Worm (Caenorhabditis elegans) whole organism, L4/young adult: ENCODE results near the gene W06F12.3.

ENCODE experiments used
- W03F9.2 ChIP-seq: fragments of 150-350 bp; optimal IDR thresholded peaks from 2 replicates; lab custom pipeline; 2014; ENCODE audit warnings: missing biosample characterization, missing genetic modification characterization
- dao-5 ChIP-seq: sonication (generic microtip); optimal IDR thresholded peaks from 2 replicates; lab custom pipeline; 2016; ENCODE audit warnings: missing genotype, missing genetic modification characterization, moderate library complexity, missing compliant biosample characterization
- him-1 ChIP-seq: sonication (generic microtip); optimal IDR thresholded peaks from 2 replicates; lab custom pipeline; 2016; ENCODE audit warnings: missing genotype, missing genetic modification reagents, missing genetic modification characterization, missing compliant biosample characterization

DNA sequence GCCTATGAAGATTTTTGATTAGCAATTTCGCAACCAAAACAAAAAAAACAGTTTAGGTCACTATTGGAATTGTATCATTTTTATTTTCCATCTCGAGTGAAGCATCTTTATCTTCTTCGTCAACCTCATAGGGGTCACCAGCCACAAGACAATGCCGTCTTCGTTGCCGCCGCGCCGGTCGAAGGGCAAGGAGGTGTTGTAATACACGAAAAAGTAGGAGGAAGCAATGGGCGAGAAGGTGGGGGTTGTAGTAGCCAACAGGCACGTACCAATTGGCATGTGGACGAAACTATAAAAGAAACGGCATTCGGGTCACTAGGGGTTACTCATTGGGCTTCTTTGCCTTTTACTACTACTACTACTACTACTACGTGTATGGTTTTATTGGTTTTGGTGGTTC lies 7.2 kb downstream of the W06F12.3 start:
- no peak for TF ChIP-seq dao-5
- TF ChIP-seq him-1, result no peak
- TF ChIP-seq W03F9.2 (tag; lab: Kevin White, UChicago), result no peak
